Worm (Caenorhabditis elegans): Measurements from ENCODE around the gene cgef-1.

DNA sequence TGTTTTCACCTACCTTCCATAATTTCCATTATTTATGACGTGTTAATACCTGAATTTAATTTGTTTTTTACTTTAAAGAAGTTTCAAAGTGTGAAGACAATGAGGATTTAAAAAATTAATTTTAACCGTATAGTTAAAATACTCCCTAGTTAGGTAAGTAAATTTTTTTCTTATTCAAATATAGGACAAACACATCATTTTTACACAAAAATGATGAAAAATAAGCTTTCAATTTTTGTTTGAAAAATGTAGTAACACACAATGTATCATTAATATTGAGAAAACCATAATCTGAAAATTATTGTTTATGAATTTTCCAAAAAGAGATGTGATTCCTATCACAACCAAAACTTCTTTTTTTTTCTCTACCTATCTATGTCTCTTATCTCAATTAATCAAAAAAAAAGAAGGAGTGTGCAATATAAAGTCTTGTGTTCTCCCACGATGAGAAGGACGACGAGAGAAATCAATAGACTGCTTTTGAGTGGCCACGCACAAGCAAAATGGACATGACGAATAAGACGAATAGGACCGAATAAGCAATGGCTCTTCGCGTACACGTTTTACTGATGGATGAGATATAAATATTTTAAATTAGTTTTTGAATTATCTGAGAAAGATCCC, 42.4 kb downstream of the cgef-1 start, which contains the start of gene C14A11.6:
- TF ChIP-seq R02D3.7 (tag; optimal IDR thresholded peaks at IDR 0.05) (no peak), tbx-2 (tag; optimal IDR thresholded peaks at IDR 0.05) (no peak), pha-4 (tag; optimal IDR thresholded peaks at IDR 0.05) (no peak), mdl-1 (tag; optimal IDR thresholded peaks at IDR 0.05) (no peak), nhr-12 (tag; optimal IDR thresholded peaks at IDR 0.05) (no peak), nhr-11 (tag; optimal IDR thresholded peaks at IDR 0.05) (no peak), ztf-4 (tag; optimal IDR thresholded peaks at IDR 0.05) (no peak), nhr-237 (tag; optimal IDR thresholded peaks at IDR 0.05) (no peak), sea-2 (GFP tag; optimal IDR thresholded peaks at IDR 0.05) (no peak), lin-15B (tag; optimal IDR thresholded peaks at IDR 0.05) (no peak), ama-1 (optimal IDR thresholded peaks at IDR 0.05) (no peak)
